Worm (Caenorhabditis elegans): Measurements from ENCODE around the gene F54D5.3.

The F54D5.3 gene

DNA sequence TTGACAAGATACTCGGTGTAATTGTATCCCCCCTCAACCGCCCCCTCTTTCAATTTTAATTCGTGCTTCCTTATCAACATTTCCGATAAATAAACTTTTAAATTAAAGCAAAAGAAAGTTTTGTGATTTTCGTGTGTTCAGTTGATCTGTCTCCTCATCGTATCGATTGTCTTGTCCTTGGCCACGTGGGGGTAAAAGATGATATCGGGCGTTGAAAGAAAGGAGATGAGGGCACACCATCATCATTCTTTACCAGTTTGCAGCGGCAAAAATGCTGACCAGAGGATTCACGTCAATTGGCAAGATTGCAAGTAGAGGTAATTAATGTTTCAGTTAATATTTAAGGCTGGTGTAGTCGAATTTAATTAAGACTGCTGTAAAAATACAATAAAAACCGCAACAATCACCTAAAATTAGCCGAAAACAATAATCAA is 24.3 kb upstream of the F54D5.3 start, which contains the start of gene F54D5.7 (continued):
- TF ChIP-seq hmg-1.2 (GFP tag; IDR thresholded peaks at IDR 0.05): peak; percentile 33; the same call in 1 of the 2 replicates
- TF ChIP-seq ets-4 (GFP tag; optimal IDR thresholded peaks at IDR 0.05): peak; percentile 96
- TF ChIP-seq hlh-26 (GFP tag; conservative IDR thresholded peaks at IDR 0.05): no peak
- TF ChIP-seq B0019.2 (GFP tag; conservative IDR thresholded peaks at IDR 0.05): no peak
- TF ChIP-seq bed-2 (GFP tag; IDR thresholded peaks at IDR 0.05): no peak
- peak; percentile 73 for TF ChIP-seq ztf-26 (tag; optimal IDR thresholded peaks at IDR 0.05)
- TF ChIP-seq akir-1 (GFP tag; optimal IDR thresholded peaks at IDR 0.05): no peak
- peak; percentile 49 for TF ChIP-seq gei-17 (GFP tag; optimal IDR thresholded peaks at IDR 0.05)
- peak; percentile 39; the same call in 1 of the 2 replicates for TF ChIP-seq ekl-4 (GFP tag; IDR thresholded peaks at IDR 0.05)
- 0 out of 2 replicates have a peak, but pooled peaks have one; percentile 17 for TF ChIP-seq let-526 (GFP tag; IDR thresholded peaks at IDR 0.05)
- TF ChIP-seq let-607 (tag; optimal IDR thresholded peaks at IDR 0.05): peak in 1 of 2 experiments; percentile 26
- peak; percentile 84 for TF ChIP-seq tlf-1 (GFP tag; optimal IDR thresholded peaks at IDR 0.05)
- no peak for TF ChIP-seq unc-62 (GFP tag; optimal IDR thresholded peaks at IDR 0.05)
- peak; percentile 74 for TF ChIP-seq hsf-1 (GFP tag; IDR thresholded peaks at IDR 0.05)
- TF ChIP-seq lin-40 (tag; optimal IDR thresholded peaks at IDR 0.05): peak; percentile 21
- TF ChIP-seq sptf-2 (GFP tag; optimal IDR thresholded peaks at IDR 0.05): no peak
- peak; percentile 60; the same call in 1 of the 2 replicates for TF ChIP-seq K11D2.4 (GFP tag; IDR thresholded peaks at IDR 0.05)
- no peak for TF ChIP-seq pha-4 (tag; optimal IDR thresholded peaks at IDR 0.05)
- TF ChIP-seq ceh-91 (GFP tag; IDR thresholded peaks at IDR 0.05): no peak
- TF ChIP-seq unc-130 (GFP tag; optimal IDR thresholded peaks at IDR 0.05): no peak
- no peak for TF ChIP-seq ztf-25 (GFP tag; IDR thresholded peaks at IDR 0.05)
- TF ChIP-seq B0261.1 (tag; optimal IDR thresholded peaks at IDR 0.05): peak; percentile 11
- TF ChIP-seq B0035.1 (tag; optimal IDR thresholded peaks at IDR 0.05): peak; percentile 62
- TF ChIP-seq snpc-3.4 (tag; optimal IDR thresholded peaks at IDR 0.05): peak; percentile 70
- TF ChIP-seq madf-10 (tag; optimal IDR thresholded peaks at IDR 0.05): peak; percentile 74
- no peak for TF ChIP-seq egl-18 (GFP tag; IDR thresholded peaks at IDR 0.05)
- no peak for TF ChIP-seq rec-8 (tag; optimal IDR thresholded peaks at IDR 0.05)
- TF ChIP-seq B0336.3 (GFP tag; IDR thresholded peaks at IDR 0.05): peak; percentile 91
- TF ChIP-seq sea-2 (GFP tag; IDR thresholded peaks at IDR 0.05): no peak
- peak; percentile 11 for TF ChIP-seq F22D6.2 (tag; optimal IDR thresholded peaks at IDR 0.05)
- TF ChIP-seq hlh-12 (tag; optimal IDR thresholded peaks at IDR 0.05): no peak
- TF ChIP-seq ceh-79 (tag; optimal IDR thresholded peaks at IDR 0.05): no peak
- no peak for TF ChIP-seq efl-1 (GFP tag; optimal IDR thresholded peaks at IDR 0.05)
- TF ChIP-seq egrh-3 (GFP tag; IDR thresholded peaks at IDR 0.05): 0 out of 2 replicates have a peak, but pooled peaks have one; percentile 15
- TF ChIP-seq bed-1 (GFP tag; IDR thresholded peaks at IDR 0.05): 0 out of 2 replicates have a peak, but pooled peaks have one; percentile 39
- TF ChIP-seq lir-1 (GFP tag; conservative IDR thresholded peaks at IDR 0.05): no peak; the same call in 1 of the 2 replicates
- peak; percentile 59 for TF ChIP-seq atf-7 (tag; optimal IDR thresholded peaks at IDR 0.05)
- peak; percentile 2 for TF ChIP-seq ztf-3 (GFP tag; optimal IDR thresholded peaks at IDR 0.05)
- TF ChIP-seq nhr-90 (tag; optimal IDR thresholded peaks at IDR 0.05): peak; percentile 34
- TF ChIP-seq dpff-1 (tag; optimal IDR thresholded peaks at IDR 0.05): peak; percentile 47
- no peak for TF ChIP-seq F57C9.4 (tag; optimal IDR thresholded peaks at IDR 0.05)
- no peak for TF ChIP-seq nhr-120 (GFP tag; IDR thresholded peaks at IDR 0.05)
- no peak for TF ChIP-seq fkh-3 (tag; optimal IDR thresholded peaks at IDR 0.05)
- no peak for TF ChIP-seq C17E4.6 (GFP tag; IDR thresholded peaks at IDR 0.05)
- TF ChIP-seq F57A8.1 (GFP tag; optimal IDR thresholded peaks at IDR 0.05): no peak
- peak; percentile 85 for TF ChIP-seq cebp-2 (GFP tag; IDR thresholded peaks at IDR 0.05)
- peak; percentile 40 for TF ChIP-seq lsl-1 (GFP tag; optimal IDR thresholded peaks at IDR 0.05)
- TF ChIP-seq T26A5.8 (tag; optimal IDR thresholded peaks at IDR 0.05): no peak
- TF ChIP-seq F52B5.7 (tag; optimal IDR thresholded peaks at IDR 0.05): peak; percentile 25

Data from whole organism, young adult.